Worm (Caenorhabditis elegans) whole organism, young adult: Measurements from ENCODE around the gene C30F2.2.

ENCODE experiments used
- C06A6.2 ChIP-seq: fragments of 200-800 bp; sonication (Bioruptor generic); conservative IDR thresholded peaks from 2 replicates; pipeline ENCODE4 v1.3.6; 2022; ENCODE audit warnings: missing genetic modification characterization, missing compliant biosample characterization
- F37B4.10 ChIP-seq: fragments of 200-800 bp; sonication (Bioruptor generic); IDR thresholded peaks from 2 replicates; pipeline ENCODE4 v1.3.6; 2022; ENCODE audit warnings: missing genetic modification characterization, missing compliant biosample characterization
- F55B11.4 ChIP-seq: sonication (generic microtip); optimal IDR thresholded peaks from 2 replicates; lab custom pipeline; 2016; ENCODE audit warnings: missing compliant biosample characterization, missing genetic modification characterization, borderline replicate concordance; ENCODE audit not compliant: insufficient read depth
- Y67H2A.10 ChIP-seq: fragments of 200-800 bp; sonication (Bioruptor generic); conservative IDR thresholded peaks from 2 replicates; pipeline ENCODE4 v1.3.6; 2022; ENCODE audit warnings: missing genetic modification reagents, missing genetic modification characterization, missing compliant biosample characterization
- Y95B8A.8 ChIP-seq: fragments of 200-800 bp; sonication (Bioruptor generic); IDR thresholded peaks from 2 replicates; pipeline ENCODE4 v1.3.6; 2022; ENCODE audit warnings: missing genetic modification reagents, missing genetic modification characterization, missing compliant biosample characterization
- ZK185.1 ChIP-seq: sonication (generic microtip); optimal IDR thresholded peaks from 2 replicates; lab custom pipeline; 2016; ENCODE audit warnings: mild to moderate bottlenecking, missing genetic modification characterization, missing compliant biosample characterization; ENCODE audit not compliant: poor library complexity, severe bottlenecking
- attf-5 ChIP-seq: fragments of 200-800 bp; sonication (Bioruptor generic); optimal IDR thresholded peaks from 2 replicates; lab custom pipeline; 2018; ENCODE audit warnings: mild to moderate bottlenecking, missing genetic modification characterization, missing compliant biosample characterization
- attf-6 ChIP-seq: fragments of 200-800 bp; sonication (Bioruptor generic); IDR thresholded peaks from 2 replicates; pipeline ENCODE4 v1.3.6; 2022; ENCODE audit warnings: missing genetic modification reagents, missing genetic modification characterization, missing compliant biosample characterization
- bed-2 ChIP-seq: fragments of 200-800 bp; sonication (Bioruptor generic); IDR thresholded peaks from 2 replicates; pipeline ENCODE4 v1.3.6; 2022; ENCODE audit warnings: missing genetic modification reagents, missing genetic modification characterization, missing compliant biosample characterization
- cebp-1 ChIP-seq, 2 experiments: fragments of 200-800 bp in 1 of 2; sonication (Bioruptor generic) in 1 of 2; sonication (generic microtip) in 1 of 2; IDR thresholded peaks in 1 of 2; optimal IDR thresholded peaks in 1 of 2; 2 replicates each; pipeline versions ENCODE4 v1.3.6 to Lab custom; 2017 to 2022; ENCODE audit warnings: missing compliant biosample characterization in 2 of 2, missing genetic modification characterization in 2 of 2, mild to moderate bottlenecking in 1 of 2, missing genetic modification reagents in 1 of 2, moderate library complexity in 1 of 2
- ceh-27 ChIP-seq: fragments of 200-800 bp; sonication (Bioruptor generic); optimal IDR thresholded peaks from 2 replicates; lab custom pipeline; 2018; ENCODE audit warnings: mild to moderate bottlenecking, missing genetic modification characterization, moderate library complexity, missing compliant biosample characterization
- ceh-79 ChIP-seq: sonication (generic microtip); optimal IDR thresholded peaks from 2 replicates; lab custom pipeline; 2017; ENCODE audit warnings: mild to moderate bottlenecking, missing genetic modification characterization, missing compliant biosample characterization
- chd-7 ChIP-seq: sonication (generic microtip); optimal IDR thresholded peaks from 2 replicates; lab custom pipeline; 2016; ENCODE audit warnings: mild to moderate bottlenecking, missing genetic modification characterization, moderate library complexity, missing compliant biosample characterization
- egrh-3 ChIP-seq: fragments of 200-800 bp; sonication (Bioruptor generic); IDR thresholded peaks from 2 replicates; pipeline ENCODE4 v1.3.6; 2022; ENCODE audit warnings: missing genetic modification reagents, missing genetic modification characterization, missing compliant biosample characterization
- ets-4 ChIP-seq: fragments of 200-800 bp; sonication (Bioruptor generic); optimal IDR thresholded peaks from 2 replicates; lab custom pipeline; 2018; ENCODE audit warnings: mild to moderate bottlenecking, missing genetic modification characterization, missing compliant biosample characterization
- him-1 ChIP-seq: sonication (generic microtip); optimal IDR thresholded peaks from 2 replicates; lab custom pipeline; 2016; ENCODE audit warnings: missing genotype, missing genetic modification reagents, missing genetic modification characterization, missing compliant biosample characterization
- hlh-12 ChIP-seq: sonication (generic microtip); optimal IDR thresholded peaks from 2 replicates; lab custom pipeline; 2016; ENCODE audit warnings: missing genetic modification characterization, missing compliant biosample characterization
- hlh-26 ChIP-seq: fragments of 200-800 bp; sonication (Bioruptor generic); conservative IDR thresholded peaks from 2 replicates; pipeline ENCODE4 v1.3.6; 2022; ENCODE audit warnings: missing genetic modification reagents, missing genetic modification characterization, missing compliant biosample characterization
- hmg-1.2 ChIP-seq: fragments of 200-800 bp; sonication (Bioruptor generic); IDR thresholded peaks from 2 replicates; pipeline ENCODE4 v1.3.6; 2022; ENCODE audit warnings: missing genetic modification reagents, missing genetic modification characterization, missing compliant biosample characterization
- let-526 ChIP-seq: fragments of 200-800 bp; sonication (Bioruptor generic); IDR thresholded peaks from 2 replicates; pipeline ENCODE4 v1.3.6; 2022; ENCODE audit warnings: missing genetic modification reagents, missing genetic modification characterization, missing compliant biosample characterization
- lin-26 ChIP-seq: fragments of 200-800 bp; sonication (Bioruptor generic); IDR thresholded peaks from 2 replicates; pipeline ENCODE4 v1.3.6; 2022; ENCODE audit warnings: missing genetic modification reagents, missing genetic modification characterization, missing compliant biosample characterization
- lin-35 ChIP-seq, 3 experiments: fragments of 150-350 bp in 2 of 3; sonication (generic microtip) in 1 of 3; optimal IDR thresholded peaks; 2 replicates each; lab custom pipeline; 2014 to 2018; ENCODE audit warnings: missing biosample characterization in 3 of 3, missing genetic modification characterization in 3 of 3, missing genetic modification reagents in 3 of 3
- lin-54 ChIP-seq: fragments of 200-800 bp; sonication (Bioruptor generic); optimal IDR thresholded peaks from 2 replicates; lab custom pipeline; 2018; ENCODE audit warnings: mild to moderate bottlenecking, missing genetic modification characterization, missing compliant biosample characterization
- mcd-1 ChIP-seq: fragments of 200-800 bp; sonication (Bioruptor generic); IDR thresholded peaks from 2 replicates; pipeline ENCODE4 v1.3.6; 2022; ENCODE audit warnings: missing genetic modification reagents, missing genetic modification characterization, missing compliant biosample characterization
- mes-4 ChIP-seq: sonication (generic microtip); optimal IDR thresholded peaks from 2 replicates; lab custom pipeline; 2016; ENCODE audit warnings: missing genotype, missing genetic modification characterization, missing compliant biosample characterization
- nfya-1 ChIP-seq: sonication (generic microtip); optimal IDR thresholded peaks from 2 replicates; lab custom pipeline; 2017; ENCODE audit warnings: antibody characterized with exemption, missing compliant biosample characterization, missing genetic modification characterization, borderline replicate concordance; ENCODE audit not compliant: insufficient read depth
- nfyb-1 ChIP-seq: fragments of 200-800 bp; sonication (Bioruptor generic); IDR thresholded peaks from 2 replicates; pipeline ENCODE4 v1.3.6; 2022; ENCODE audit warnings: missing genetic modification reagents, missing genetic modification characterization, missing compliant biosample characterization
- nhr-27 ChIP-seq: fragments of 200-800 bp; sonication (Bioruptor generic); optimal IDR thresholded peaks from 2 replicates; lab custom pipeline; 2018; ENCODE audit warnings: mild to moderate bottlenecking, missing genetic modification characterization, moderate library complexity, missing compliant biosample characterization
- nhr-80 ChIP-seq: sonication (generic microtip); optimal IDR thresholded peaks from 2 replicates; lab custom pipeline; 2016; ENCODE audit warnings: missing genetic modification characterization, missing compliant biosample characterization
- pha-4 ChIP-seq: fragments of 150-350 bp; sonication (generic microtip); optimal IDR thresholded peaks from 2 replicates; lab custom pipeline; 2014; ENCODE audit warnings: missing biosample characterization, missing genetic modification reagents, missing genetic modification characterization
- rcor-1 ChIP-seq: fragments of 200-800 bp; sonication (Bioruptor generic); IDR thresholded peaks from 2 replicates; pipeline ENCODE4 v1.3.6; 2022; ENCODE audit warnings: missing genetic modification reagents, missing genetic modification characterization, missing compliant biosample characterization
- rec-8 ChIP-seq, 2 experiments: sonication (generic microtip); optimal IDR thresholded peaks; 2 replicates each; lab custom pipeline; 2016; ENCODE audit warnings: mild to moderate bottlenecking in 2 of 2, missing genetic modification characterization in 2 of 2, missing genetic modification reagents in 2 of 2, missing genotype in 2 of 2, missing biosample characterization in 1 of 2, missing compliant biosample characterization in 1 of 2, moderate library complexity in 1 of 2
- rpc-1 ChIP-seq, 2 experiments: fragments of 150-350 bp in 1 of 2; sonication (generic microtip) in 1 of 2; optimal IDR thresholded peaks; 2 replicates each; lab custom pipeline; 2014 to 2018; ENCODE audit warnings: missing biosample characterization in 1 of 2, missing genetic modification characterization in 1 of 2, missing genetic modification reagents in 1 of 2, missing genotype in 1 of 2
- snpc-1.3 ChIP-seq: sonication (generic microtip); optimal IDR thresholded peaks from 2 replicates; lab custom pipeline; 2017; ENCODE audit warnings: missing genetic modification characterization, mild to moderate bottlenecking, missing compliant biosample characterization, antibody characterized with exemption, moderate library complexity, missing genotype, missing genetic modification reagents; ENCODE audit not compliant: insufficient read depth
- snpc-4 ChIP-seq, 5 experiments: fragments of 150-350 bp in 1 of 5; sonication (generic microtip) in 4 of 5; optimal IDR thresholded peaks; 2 replicates each; lab custom pipeline; 2014 to 2018; ENCODE audit warnings: missing genetic modification characterization in 5 of 5, missing biosample characterization in 3 of 5, antibody characterized with exemption in 2 of 5, mild to moderate bottlenecking in 2 of 5, missing compliant biosample characterization in 2 of 5, missing genotype in 2 of 5, moderate library complexity in 2 of 5, missing genetic modification reagents in 1 of 5
- sptf-2 ChIP-seq: fragments of 200-800 bp; sonication (Bioruptor generic); optimal IDR thresholded peaks from 2 replicates; lab custom pipeline; 2018; ENCODE audit warnings: mild to moderate bottlenecking, missing genetic modification characterization, missing compliant biosample characterization
- tbp1 ChIP-seq: fragments of 200-800 bp; sonication (Bioruptor generic); optimal IDR thresholded peaks from 2 replicates; lab custom pipeline; 2018; ENCODE audit warnings: mild to moderate bottlenecking, missing genetic modification characterization, missing compliant biosample characterization
- tbx-9 ChIP-seq: sonication (generic microtip); optimal IDR thresholded peaks from 2 replicates; lab custom pipeline; 2016; ENCODE audit warnings: borderline replicate concordance, missing genetic modification characterization, inconsistent platforms, missing compliant biosample characterization
- zfh-2 ChIP-seq: fragments of 200-800 bp; sonication (Bioruptor generic); conservative IDR thresholded peaks from 2 replicates; pipeline ENCODE4 v1.3.6; 2022; ENCODE audit warnings: missing genetic modification reagents, missing genetic modification characterization, missing compliant biosample characterization
- ztf-25 ChIP-seq: fragments of 200-800 bp; sonication (Bioruptor generic); IDR thresholded peaks from 2 replicates; pipeline ENCODE4 v1.3.6; 2022; ENCODE audit warnings: missing genetic modification reagents, missing genetic modification characterization, missing compliant biosample characterization
- ztf-28 ChIP-seq: fragments of 200-800 bp; sonication (Bioruptor generic); IDR thresholded peaks from 2 replicates; pipeline ENCODE4 v1.3.6; 2022; ENCODE audit warnings: missing genetic modification reagents, missing genetic modification characterization, missing compliant biosample characterization
- ztf-3 ChIP-seq: fragments of 200-800 bp; sonication (Bioruptor generic); optimal IDR thresholded peaks from 2 replicates; lab custom pipeline; 2018; ENCODE audit warnings: mild to moderate bottlenecking, missing genetic modification characterization, missing compliant biosample characterization
- ztf-6 ChIP-seq: fragments of 200-800 bp; sonication (Bioruptor generic); IDR thresholded peaks from 2 replicates; pipeline ENCODE4 v1.3.6; 2022; ENCODE audit warnings: missing genetic modification reagents, missing genetic modification characterization, missing compliant biosample characterization

The C30F2.2 gene

DNA sequence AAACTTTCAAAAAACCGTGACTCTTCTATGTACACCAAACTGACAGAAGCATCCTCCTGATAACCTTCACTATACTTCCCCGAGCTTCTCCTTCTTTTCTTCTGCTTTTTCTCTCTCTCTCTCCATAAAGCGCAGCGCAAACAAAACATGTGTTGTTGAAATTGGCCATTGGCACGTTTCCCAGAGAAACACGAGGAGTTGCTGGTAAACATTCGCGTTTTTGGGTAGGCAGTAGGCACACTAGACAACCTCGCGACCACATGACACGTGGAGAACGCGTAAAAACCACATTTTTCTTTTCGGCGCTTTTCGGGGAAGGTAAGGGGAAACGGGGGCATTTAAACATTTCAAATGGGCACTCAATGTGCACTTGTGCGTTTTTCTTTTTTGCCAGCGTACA lies 46.0 kb upstream of the C30F2.2 start (continued):
- TF ChIP-seq snpc-1.3 (tag; lab: Kevin White, UChicago) (no peak), nfyb-1 (GFP tag; lab: Robert Waterston, UW) (no peak), pha-4 (tag; lab: Kevin White, UChicago) (peak; percentile 48), rec-8 (tag; optimal IDR thresholded peaks at IDR 0.05; lab: Kevin White, UChicago) (no peak), nhr-80 (tag; lab: Kevin White, UChicago) (peak; percentile 72), tbp1 (GFP tag; lab: Kevin White, UChicago) (peak; percentile 24), ets-4 (GFP tag; lab: Kevin White, UChicago) (peak; percentile 69), mcd-1 (GFP tag; lab: Robert Waterston, UW) (peak; percentile 25; the same call in 1 of the 2 replicates), Y95B8A.8 (GFP tag; lab: Robert Waterston, UW) (peak; percentile 41; the same call in 1 of the 2 replicates), him-1 (tag; lab: Kevin White, UChicago) (no peak), hlh-12 (tag; lab: Kevin White, UChicago) (no peak), ztf-28 (GFP tag; lab: Robert Waterston, UW) (no peak), ZK185.1 (tag; lab: Kevin White, UChicago) (peak; percentile 13), C06A6.2 (GFP tag; lab: Robert Waterston, UW) (no peak), ztf-3 (GFP tag; lab: Kevin White, UChicago) (no peak), lin-54 (GFP tag; lab: Kevin White, UChicago) (peak; percentile 3), lin-26 (GFP tag; lab: Robert Waterston, UW) (no peak), nfya-1 (tag; lab: Kevin White, UChicago) (no peak), mes-4 (no peak), zfh-2 (GFP tag; lab: Robert Waterston, UW) (peak; percentile 77), Y67H2A.10 (GFP tag; lab: Robert Waterston, UW) (no peak), nhr-27 (tag; lab: Kevin White, UChicago) (no peak), cebp-1 (GFP tag; IDR thresholded peaks at IDR 0.05; lab: Robert Waterston, UW) (no peak; the same call in 1 of the 2 replicates), cebp-1 (tag; optimal IDR thresholded peaks at IDR 0.05; lab: Kevin White, UChicago) (peak; percentile 75), egrh-3 (GFP tag; lab: Robert Waterston, UW) (peak; percentile 13; the same call in 1 of the 2 replicates), ztf-6 (GFP tag; lab: Robert Waterston, UW) (no peak), bed-2 (0 out of 2 replicates have a peak, but pooled peaks have one; percentile 29), attf-6 (no peak), hmg-1.2 (peak; percentile 29; the same call in 1 of the 2 replicates)

DNA sequence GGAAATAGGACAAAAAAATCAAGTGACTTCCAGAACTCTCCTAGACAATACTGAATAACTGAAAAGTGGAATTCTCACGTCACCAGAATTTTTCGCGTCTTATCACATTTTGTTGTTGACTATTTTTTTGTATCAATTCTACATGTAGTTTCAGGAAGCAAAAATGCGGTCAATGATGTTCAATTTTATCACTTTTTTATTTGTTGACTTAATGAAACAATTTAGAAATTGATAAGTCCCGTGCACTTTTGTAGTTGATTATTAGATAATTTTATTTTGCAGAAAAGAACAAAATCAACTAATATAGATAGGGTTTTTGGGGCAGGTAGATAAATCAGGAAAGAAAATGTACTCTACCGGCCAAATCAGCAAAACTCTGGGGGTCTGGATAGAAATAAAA lies 45.2 kb upstream of the C30F2.2 start:
- TF ChIP-seq tbp1 (GFP tag; lab: Kevin White, UChicago) (no peak), ceh-27 (no peak)

DNA sequence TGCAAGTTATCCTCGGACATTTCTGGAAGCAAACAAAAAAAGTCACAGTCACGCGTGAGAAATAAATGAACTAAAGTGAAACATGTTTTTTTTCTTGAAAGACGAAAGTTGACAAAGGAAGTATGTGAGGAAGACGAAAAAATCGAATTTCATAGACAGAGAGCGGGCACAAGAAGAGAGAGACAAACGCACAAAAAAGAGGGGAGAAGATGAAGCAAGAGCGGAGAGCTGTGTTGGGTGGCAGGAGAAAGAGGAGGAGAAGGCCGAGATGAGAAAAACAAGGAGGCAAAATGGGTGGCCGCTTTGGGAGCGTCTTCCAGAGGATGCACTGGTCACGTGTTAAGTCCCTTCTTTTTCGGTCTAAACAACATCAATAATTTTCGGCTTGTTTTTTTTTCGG lies 43.8 kb upstream of the C30F2.2 start, which contains the start of gene ZK1073.1:
Gene ZK1073.1, minus strand, starts transcription at position 72 of the 400 bp plus-strand sequence.
- TF ChIP-seq hlh-26 (GFP tag; lab: Robert Waterston, UW) (no peak), rcor-1 (GFP tag; lab: Robert Waterston, UW) (peak; percentile 35; the same call in 1 of the 2 replicates), Y95B8A.8 (GFP tag; lab: Robert Waterston, UW) (no peak), ztf-25 (GFP tag; lab: Robert Waterston, UW) (no peak), snpc-4 (GFP tag; optimal IDR thresholded peaks at IDR 0.05; lab: Kevin White, UChicago) (no peak), snpc-4 (tag; optimal IDR thresholded peaks at IDR 0.05; lab: Kevin White, UChicago) (peak in 1 of 4 experiments; percentile 14), ceh-79 (no peak), let-526 (no peak), chd-7 (tag; lab: Kevin White, UChicago) (peak; percentile 55), tbx-9 (tag; lab: Kevin White, UChicago) (no peak), lin-35 (GFP tag; optimal IDR thresholded peaks at IDR 0.05; lab: Kevin White, UChicago) (peak in 1 of 3 experiments; percentile 37), F55B11.4 (tag; lab: Kevin White, UChicago) (no peak), rpc-1 (optimal IDR thresholded peaks at IDR 0.05; lab: Kevin White, UChicago) (no peak), rpc-1 (tag; optimal IDR thresholded peaks at IDR 0.05; lab: Kevin White, UChicago) (no peak), F37B4.10 (no peak), sptf-2 (no peak), egrh-3 (GFP tag; lab: Robert Waterston, UW) (no peak), cebp-1 (GFP tag; IDR thresholded peaks at IDR 0.05; lab: Robert Waterston, UW) (no peak), cebp-1 (tag; optimal IDR thresholded peaks at IDR 0.05; lab: Kevin White, UChicago) (peak; percentile 62), attf-5 (GFP tag; lab: Kevin White, UChicago) (peak; percentile 24)
